Worm (Caenorhabditis elegans) whole organism, late embryonic: ENCODE data around the gene let-60.

ENCODE experiments used
- fkh-10 ChIP-seq: fragments of 150-350 bp; optimal IDR thresholded peaks from 2 replicates; lab custom pipeline; 2014; ENCODE audit warnings: missing biosample characterization, missing genetic modification reagents, missing genetic modification characterization
- nfya-1 ChIP-seq: sonication (generic microtip); optimal IDR thresholded peaks from 2 replicates; lab custom pipeline; 2017; ENCODE audit warnings: missing genetic modification characterization, mild to moderate bottlenecking, missing compliant biosample characterization, antibody characterized with exemption, moderate library complexity
- pag-3 ChIP-seq: sonication (generic microtip); optimal IDR thresholded peaks from 2 replicates; lab custom pipeline; 2016; ENCODE audit warnings: missing compliant biosample characterization, missing genetic modification characterization, borderline replicate concordance
- ref-2 ChIP-seq: sonication (generic microtip); optimal IDR thresholded peaks from 2 replicates; lab custom pipeline; 2016; ENCODE audit warnings: missing genetic modification characterization, missing compliant biosample characterization

- no peak for TF ChIP-seq nfya-1
- TF ChIP-seq ref-2 (tag; lab: Kevin White, UChicago) = no peak
- no peak for TF ChIP-seq pag-3 (tag; lab: Kevin White, UChicago)
- TF ChIP-seq fkh-10 (GFP tag; lab: Kevin White, UChicago) = no peak
Observed at ce11 chrIV:11650344-11650743, 40.5 kb downstream of the let-60 start.
